Fruit fly (Drosophila melanogaster) whole organism, prepupa: ENCODE measurements around the gene CG10286.

Experiments used
- Blimp-1 ChIP-seq: fragments of 200-800 bp; sonication (Bioruptor generic); optimal IDR thresholded peaks from 3 replicates; lab custom pipeline; 2017; ENCODE audit warnings: missing biosample characterization, missing genetic modification characterization, mild to moderate bottlenecking, moderate library complexity, missing genetic modification reagents
- CG10631 ChIP-seq: fragments of 200-800 bp; sonication (Bioruptor generic); optimal IDR thresholded peaks from 2 replicates; lab custom pipeline; 2016; ENCODE audit warnings: missing biosample characterization, missing genetic modification characterization
- CG10669 ChIP-seq: fragments of 200-800 bp; sonication (Bioruptor generic); optimal IDR thresholded peaks from 3 replicates; lab custom pipeline; 2018; ENCODE audit warnings: missing biosample characterization, mild to moderate bottlenecking, missing genetic modification characterization, moderate library complexity
- CG11902 ChIP-seq: fragments of 200-800 bp; sonication (Bioruptor generic); optimal IDR thresholded peaks from 3 replicates; lab custom pipeline; 2016; ENCODE audit warnings: missing biosample characterization, missing genetic modification characterization
- CG15336 ChIP-seq: fragments of 200-800 bp; sonication (Bioruptor generic); IDR thresholded peaks from 2 replicates; pipeline ENCODE4 v1.3.6; 2022; ENCODE audit warnings: missing biosample characterization, missing genetic modification characterization
- CG1621 ChIP-seq: fragments of 200-800 bp; sonication (Bioruptor generic); optimal IDR thresholded peaks from 3 replicates; lab custom pipeline; 2018; ENCODE audit warnings: missing biosample characterization, mild to moderate bottlenecking, missing genetic modification characterization
- CG16779 ChIP-seq: fragments of 200-800 bp; sonication (Bioruptor generic); optimal IDR thresholded peaks from 3 replicates; lab custom pipeline; 2017; ENCODE audit warnings: missing biosample characterization, mild to moderate bottlenecking, missing genetic modification characterization
- CG3032 ChIP-seq: fragments of 200-800 bp; optimal IDR thresholded peaks from 2 replicates; lab custom pipeline; 2019; ENCODE audit warnings: missing biosample characterization, mild to moderate bottlenecking, missing genetic modification characterization, moderate library complexity
- CG32006 ChIP-seq: fragments of 200-800 bp; sonication (Bioruptor generic); optimal IDR thresholded peaks from 3 replicates; lab custom pipeline; 2017; ENCODE audit warnings: missing biosample characterization, mild to moderate bottlenecking, missing genetic modification characterization
- CG3919 ChIP-seq: fragments of 200-800 bp; sonication (Bioruptor generic); optimal IDR thresholded peaks from 3 replicates; lab custom pipeline; 2016; ENCODE audit warnings: missing biosample characterization, missing genetic modification characterization
- CG6163 ChIP-seq: fragments of 200-800 bp; sonication (Bioruptor generic); IDR thresholded peaks from 3 replicates; pipeline ENCODE4 v1.3.6; 2022; ENCODE audit warnings: missing biosample characterization, missing genetic modification characterization
- CG6276 ChIP-seq: fragments of 200-800 bp; sonication (Bioruptor generic); optimal IDR thresholded peaks from 2 replicates; lab custom pipeline; 2017; ENCODE audit warnings: missing biosample characterization, mild to moderate bottlenecking, missing genetic modification characterization
- CG6854 ChIP-seq: fragments of 200-800 bp; sonication (Bioruptor generic); optimal IDR thresholded peaks from 2 replicates; lab custom pipeline; 2017; ENCODE audit warnings: missing biosample characterization, mild to moderate bottlenecking, missing genetic modification characterization
- CG8319 ChIP-seq: fragments of 200-800 bp; sonication (Bioruptor generic); optimal IDR thresholded peaks from 3 replicates; lab custom pipeline; 2016; ENCODE audit warnings: missing biosample characterization, missing genetic modification characterization
- Eip75B ChIP-seq: fragments of 200-800 bp; sonication (Bioruptor generic); optimal IDR thresholded peaks from 3 replicates; lab custom pipeline; 2016; ENCODE audit warnings: missing biosample characterization, missing genetic modification characterization
- Eip78C ChIP-seq: fragments of 200-800 bp; sonication (Bioruptor generic); peaks from one replicate; lab custom pipeline; 2016; ENCODE audit warnings: missing biosample characterization, missing genetic modification characterization
- Ets21C ChIP-seq: fragments of 200-800 bp; sonication (Bioruptor generic); optimal IDR thresholded peaks from 3 replicates; lab custom pipeline; 2016; ENCODE audit warnings: missing biosample characterization, missing genetic modification characterization
- Gug ChIP-seq: fragments of 200-800 bp; sonication (Bioruptor generic); IDR thresholded peaks from 2 replicates; pipeline ENCODE4 v1.3.6; 2022; ENCODE audit warnings: missing biosample characterization, missing genetic modification characterization
- Hr38 ChIP-seq: sonication (Bioruptor generic); optimal IDR thresholded peaks from 2 replicates; lab custom pipeline; 2016; ENCODE audit warnings: missing biosample characterization, missing genetic modification characterization
- Hr4 ChIP-seq: fragments of 200-800 bp; sonication (Bioruptor generic); optimal IDR thresholded peaks from 3 replicates; lab custom pipeline; 2016; ENCODE audit warnings: missing biosample characterization, missing genetic modification characterization
- Lpt ChIP-seq: fragments of 200-800 bp; sonication (Bioruptor generic); optimal IDR thresholded peaks from 3 replicates; lab custom pipeline; 2016; ENCODE audit warnings: missing biosample characterization, missing genetic modification characterization
- Met ChIP-seq: fragments of 200-800 bp; sonication (Bioruptor generic); optimal IDR thresholded peaks from 3 replicates; lab custom pipeline; 2016; ENCODE audit warnings: missing biosample characterization, missing genetic modification characterization
- OdsH ChIP-seq: fragments of 200-800 bp; sonication (Bioruptor generic); optimal IDR thresholded peaks from 3 replicates; lab custom pipeline; 2016; ENCODE audit warnings: missing biosample characterization, missing genetic modification characterization
- Smox ChIP-seq: fragments of 200-800 bp; sonication (Bioruptor generic); optimal IDR thresholded peaks from 3 replicates; lab custom pipeline; 2016; ENCODE audit warnings: missing biosample characterization, missing genetic modification characterization
- Sox102F ChIP-seq: fragments of 200-800 bp; sonication (Bioruptor generic); optimal IDR thresholded peaks from 2 replicates; lab custom pipeline; 2016; ENCODE audit warnings: missing biosample characterization, mild to moderate bottlenecking, missing genetic modification characterization
- Sox15 ChIP-seq: fragments of 200-800 bp; sonication (Bioruptor generic); optimal IDR thresholded peaks from 3 replicates; lab custom pipeline; 2016; ENCODE audit warnings: missing biosample characterization, missing genetic modification characterization
- cyc ChIP-seq: fragments of 200-800 bp; sonication (Bioruptor generic); optimal IDR thresholded peaks from 3 replicates; lab custom pipeline; 2016; ENCODE audit warnings: missing biosample characterization, missing genetic modification characterization
- dsx ChIP-seq: fragments of 200-800 bp; optimal IDR thresholded peaks from 3 replicates; lab custom pipeline; 2019; ENCODE audit warnings: missing biosample characterization, mild to moderate bottlenecking, missing genetic modification characterization, moderate library complexity; ENCODE audit not compliant: poor library complexity, severe bottlenecking
- eg ChIP-seq: fragments of 200-800 bp; sonication (Bioruptor generic); IDR thresholded peaks from 3 replicates; pipeline ENCODE4 v1.3.6; 2022; ENCODE audit warnings: missing biosample characterization, missing genetic modification characterization
- esn ChIP-seq: fragments of 200-800 bp; sonication (Bioruptor generic); optimal IDR thresholded peaks from 2 replicates; lab custom pipeline; 2016; ENCODE audit warnings: missing biosample characterization, mild to moderate bottlenecking, missing genetic modification characterization, moderate library complexity
- fd59A ChIP-seq: fragments of 200-800 bp; sonication (Bioruptor generic); optimal IDR thresholded peaks from 2 replicates; lab custom pipeline; 2017; ENCODE audit warnings: missing biosample characterization, mild to moderate bottlenecking, missing genetic modification characterization, missing genetic modification reagents
- fd85E ChIP-seq: fragments of 200-800 bp; sonication (Bioruptor generic); optimal IDR thresholded peaks from 3 replicates; lab custom pipeline; 2016; ENCODE audit warnings: missing biosample characterization, missing genetic modification characterization
- lz ChIP-seq: fragments of 200-800 bp; sonication (Bioruptor generic); optimal IDR thresholded peaks from 3 replicates; lab custom pipeline; 2016; ENCODE audit warnings: missing biosample characterization, missing genetic modification characterization
- net ChIP-seq: fragments of 200-800 bp; sonication (Bioruptor generic); optimal IDR thresholded peaks from 3 replicates; lab custom pipeline; 2016; ENCODE audit warnings: missing biosample characterization, missing genetic modification characterization
- salr ChIP-seq, 2 experiments: fragments of 200-800 bp; sonication (Bioruptor generic); optimal IDR thresholded peaks; 3 replicates each; lab custom pipeline; 2016 to 2018; ENCODE audit warnings: missing biosample characterization in 2 of 2, missing genetic modification characterization in 2 of 2, mild to moderate bottlenecking in 1 of 2
- spab ChIP-seq: fragments of 200-800 bp; sonication (Bioruptor generic); optimal IDR thresholded peaks from 2 replicates; lab custom pipeline; 2017; ENCODE audit warnings: missing biosample characterization, mild to moderate bottlenecking, missing genetic modification characterization, missing genetic modification reagents
- ss ChIP-seq, 2 experiments: fragments of 200-800 bp; sonication (Bioruptor generic); optimal IDR thresholded peaks; 2 replicates in 1 of 2; 3 replicates in 1 of 2; lab custom pipeline; 2017 to 2018; ENCODE audit warnings: mild to moderate bottlenecking in 2 of 2, missing biosample characterization in 2 of 2, missing genetic modification characterization in 2 of 2, moderate library complexity in 1 of 2
- topi ChIP-seq: fragments of 200-800 bp; sonication (Bioruptor generic); optimal IDR thresholded peaks from 3 replicates; lab custom pipeline; 2016; ENCODE audit warnings: missing biosample characterization, missing genetic modification characterization
- vri ChIP-seq: fragments of 200-800 bp; sonication (Bioruptor generic); optimal IDR thresholded peaks from 3 replicates; lab custom pipeline; 2016; ENCODE audit warnings: missing biosample characterization, mild to moderate bottlenecking, missing genetic modification characterization

Gene CG10286

DNA sequence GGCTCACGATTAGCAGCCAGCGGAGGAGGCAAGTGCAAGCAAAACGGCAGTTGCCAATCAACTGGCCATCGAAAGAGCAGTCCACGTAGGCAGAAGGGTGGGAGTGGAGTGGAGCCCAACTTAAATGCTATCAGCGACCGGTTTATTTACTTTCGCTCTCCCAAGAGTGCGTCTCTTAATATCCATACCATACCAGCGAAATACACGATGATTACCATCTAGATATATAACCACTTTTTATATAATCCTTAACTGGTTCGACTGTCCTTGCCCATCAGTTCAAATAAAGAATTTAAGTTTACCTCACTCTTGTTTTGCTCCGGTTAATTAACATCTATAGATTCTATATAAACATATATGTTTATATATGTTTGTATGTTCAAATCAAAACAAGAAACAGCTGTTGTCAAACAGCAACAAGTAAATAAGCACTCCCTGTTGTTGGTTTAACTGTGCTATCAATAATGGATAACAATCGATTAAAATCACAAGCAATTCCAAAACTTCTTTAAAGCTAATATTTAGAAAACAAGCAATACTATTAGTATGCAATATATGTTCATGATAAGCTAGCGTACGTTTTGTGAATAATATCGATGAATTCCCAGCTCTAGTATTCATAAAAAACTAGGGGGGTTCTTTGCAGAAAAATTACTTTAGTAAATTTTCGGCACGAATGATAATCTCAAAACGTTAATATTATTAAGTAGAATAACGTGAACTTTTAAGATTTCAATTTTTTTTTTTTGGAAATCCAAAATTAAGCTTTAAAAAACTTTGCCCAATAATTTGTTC, 4.9 kb downstream of the CG10286 start (continued):
- TF ChIP-seq Hr38 (GFP tag; lab: Kevin White, UChicago) (no peak), salr (GFP tag; optimal IDR thresholded peaks at IDR 0.05; lab: Kevin White, UChicago) (no peak), CG3032 (peak; percentile 14), lz (peak; percentile 38), Eip78C (GFP tag; lab: Kevin White, UChicago) (peak; percentile 77), spab (no peak), topi (GFP tag; lab: Kevin White, UChicago) (peak; percentile 47), CG8319 (no peak), OdsH (peak; percentile 59), vri (GFP tag; lab: Kevin White, UChicago) (no peak), CG16779 (tag; lab: Kevin White, UChicago) (no peak), CG6163 (GFP tag; lab: Robert Waterston, UW) (peak; percentile 61; the same call in 1 of the 3 replicates), Hr4 (GFP tag; lab: Kevin White, UChicago) (peak; percentile 60), Eip75B (GFP tag; lab: Kevin White, UChicago) (peak; percentile 36), Gug (GFP tag; lab: Robert Waterston, UW) (no peak), CG15336 (GFP tag; lab: Robert Waterston, UW) (peak; percentile 33; the same call in 1 of the 2 replicates), dsx (GFP tag; lab: Kevin White, UChicago) (no peak), Sox102F (GFP tag; lab: Kevin White, UChicago) (no peak), CG11902 (no peak), CG32006 (GFP tag; lab: Kevin White, UChicago) (no peak), eg (GFP tag; lab: Robert Waterston, UW) (peak; percentile 57; the same call in 1 of the 3 replicates), Met (GFP tag; lab: Kevin White, UChicago) (peak; percentile 55), Blimp-1 (GFP tag; lab: Kevin White, UChicago) (peak; percentile 85), ss (GFP tag; optimal IDR thresholded peaks at IDR 0.05; lab: Kevin White, UChicago) (peak in 1 of 2 experiments; percentile 2), CG6854 (GFP tag; lab: Kevin White, UChicago) (peak; percentile 4), CG10631 (peak; percentile 37), Ets21C (no peak), fd85E (GFP tag; lab: Kevin White, UChicago) (peak; percentile 29), fd59A (no peak), CG6276 (GFP tag; lab: Kevin White, UChicago) (no peak), CG10669 (peak; percentile 21), CG3919 (GFP tag; lab: Kevin White, UChicago) (peak; percentile 26), Smox (peak; percentile 46), cyc (GFP tag; lab: Kevin White, UChicago) (peak; percentile 27), esn (GFP tag; lab: Kevin White, UChicago) (peak; percentile 69), CG1621 (tag; lab: Kevin White, UChicago) (no peak)

DNA sequence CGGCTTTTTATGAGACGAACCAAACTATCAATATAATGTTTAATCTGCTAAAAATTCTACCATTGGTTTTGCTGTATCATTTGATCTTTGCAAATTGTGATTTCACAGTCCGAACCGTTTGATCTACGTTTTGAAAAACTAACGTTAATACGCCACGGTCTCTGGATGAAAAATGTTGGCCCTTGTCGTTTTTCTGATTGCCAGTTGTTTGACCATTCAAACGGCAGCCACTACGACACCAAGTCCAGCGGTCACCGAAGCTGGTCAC, 5.5 kb downstream of the CG10286 start, which contains the start of gene CG42564:
Gene CG42564 (plus strand): TSS at position 169 of the 268 bp plus-strand sequence.
- TF ChIP-seq esn (GFP tag; lab: Kevin White, UChicago) (peak; percentile 33), Lpt (no peak)

DNA sequence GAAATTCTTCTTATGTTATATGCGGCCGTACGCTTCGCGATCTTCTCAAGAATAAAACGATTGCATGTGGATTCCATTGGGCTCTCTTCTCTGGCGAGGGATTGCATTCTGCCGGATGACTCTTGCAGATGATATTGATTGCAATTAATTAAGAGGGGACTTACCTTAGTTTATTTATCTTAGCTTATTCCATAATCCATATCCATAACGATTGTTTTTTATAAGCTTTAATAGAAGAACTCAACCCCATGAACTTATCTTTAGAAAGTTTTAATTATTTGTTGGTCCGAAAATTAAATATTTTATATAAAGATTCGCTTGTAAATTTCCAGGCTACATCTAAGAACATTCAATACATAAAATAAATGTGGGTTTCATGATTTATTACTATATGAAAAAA, 7.2 kb downstream of the CG10286 start, which contains the start of gene CRAT:
Gene CRAT (minus strand): TSS at position 101 of the 400 bp plus-strand sequence.
- TF ChIP-seq CG3032 (no peak), CG3919 (GFP tag; lab: Kevin White, UChicago) (no peak), Sox15 (GFP tag; lab: Kevin White, UChicago) (no peak), CG10669 (no peak), Ets21C (no peak), net (GFP tag; lab: Kevin White, UChicago) (no peak)
